Worm (Caenorhabditis elegans) whole organism, mixed stage, embryonic: ENCODE results near the gene C55A6.7.

Source experiments
- ces-1 ChIP-seq: fragments of 150-350 bp; optimal IDR thresholded peaks from 2 replicates; lab custom pipeline; 2014; ENCODE audit warnings: missing biosample characterization, missing genetic modification reagents, missing genetic modification characterization
- drap-1 ChIP-seq: fragments of 200-800 bp; sonication (Bioruptor generic); optimal IDR thresholded peaks from 3 replicates; lab custom pipeline; 2018; ENCODE audit warnings: mild to moderate bottlenecking, missing genetic modification characterization, missing compliant biosample characterization
- elt-3 ChIP-seq: fragments of 150-350 bp; optimal IDR thresholded peaks from 2 replicates; lab custom pipeline; 2014; ENCODE audit warnings: missing biosample characterization, missing genetic modification characterization
- nhr-12 ChIP-seq: fragments of 150-350 bp; optimal IDR thresholded peaks from 2 replicates; lab custom pipeline; 2014; ENCODE audit warnings: missing biosample characterization, missing genetic modification characterization
- nhr-237 ChIP-seq: fragments of 150-350 bp; optimal IDR thresholded peaks from 2 replicates; lab custom pipeline; 2014; ENCODE audit warnings: missing biosample characterization, missing genetic modification characterization
- nhr-28 ChIP-seq: fragments of 150-350 bp; optimal IDR thresholded peaks from 2 replicates; lab custom pipeline; 2014; ENCODE audit warnings: missing biosample characterization, missing genetic modification characterization
- pha-4 ChIP-seq: fragments of 150-350 bp; optimal IDR thresholded peaks from 2 replicates; lab custom pipeline; 2018; ENCODE audit warnings: missing biosample characterization, missing genetic modification reagents, missing genetic modification characterization
- snpc-4 ChIP-seq: fragments of 150-350 bp; optimal IDR thresholded peaks from 2 replicates; lab custom pipeline; 2014; ENCODE audit warnings: missing biosample characterization, missing genetic modification characterization
- ztf-11 ChIP-seq: fragments of 150-350 bp; optimal IDR thresholded peaks from 2 replicates; lab custom pipeline; 2014; ENCODE audit warnings: missing biosample characterization, missing genetic modification characterization

DNA sequence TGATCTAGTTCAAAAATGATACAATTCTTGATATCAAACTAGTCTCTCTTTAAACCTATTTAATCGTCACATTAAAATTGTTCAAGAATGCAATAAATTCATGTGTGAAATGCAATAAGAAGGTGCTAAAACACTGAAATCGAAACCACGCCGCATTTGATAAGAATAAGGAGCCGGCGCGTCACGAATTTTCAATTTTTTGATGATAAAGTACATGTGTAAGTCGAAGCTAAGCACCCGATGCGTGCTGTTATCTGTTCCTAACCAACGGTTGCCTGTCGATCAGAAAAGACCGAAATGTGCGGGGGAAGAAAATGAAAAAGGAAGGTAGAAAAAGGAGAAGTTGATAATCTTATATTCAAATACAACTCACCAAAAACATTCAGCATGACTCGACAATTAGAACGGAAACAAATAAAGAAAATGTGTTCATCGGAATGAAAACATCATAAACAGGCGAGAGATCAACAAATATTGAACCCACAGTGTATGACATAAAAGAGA, 50.1 kb downstream of the C55A6.7 start, which contains the start of gene aat-6:
- no peak for TF ChIP-seq drap-1
- TF ChIP-seq ces-1 (GFP tag; lab: Kevin White, UChicago), result no peak
- no peak for TF ChIP-seq nhr-28 (tag; lab: Kevin White, UChicago)
- TF ChIP-seq pha-4 (tag; lab: Kevin White, UChicago), result no peak
- TF ChIP-seq nhr-12 (tag; lab: Kevin White, UChicago), result no peak
- no peak for TF ChIP-seq nhr-237 (tag; lab: Kevin White, UChicago)
- TF ChIP-seq ztf-11 (tag; lab: Kevin White, UChicago), result no peak
- TF ChIP-seq elt-3, result no peak
- no peak for TF ChIP-seq snpc-4
